Fruit fly (Drosophila melanogaster) Kc167 (cell line): ENCODE measurements around the gene PrBP.

Experiments used
- Myc ChIP-seq: fragments of >200 bp; optimal IDR thresholded peaks from 2 replicates; lab custom pipeline; 2017; ENCODE audit warnings: missing external identifiers
- Sin3A ChIP-seq: fragments of >200 bp; optimal IDR thresholded peaks from 2 replicates; lab custom pipeline; 2018; ENCODE audit warnings: missing external identifiers
- h ChIP-seq: fragments of >200 bp; optimal IDR thresholded peaks from 3 replicates; lab custom pipeline; 2018; ENCODE audit warnings: missing external identifiers
- insv ChIP-seq: fragments of >200 bp; optimal IDR thresholded peaks from 3 replicates; lab custom pipeline; 2018; ENCODE audit warnings: missing external identifiers
- psq ChIP-seq: fragments of >200 bp; optimal IDR thresholded peaks from 2 replicates; lab custom pipeline; 2017; ENCODE audit warnings: missing external identifiers
- ttk ChIP-seq: sonication (Bioruptor generic); optimal IDR thresholded peaks from 2 replicates; lab custom pipeline; 2017; ENCODE audit warnings: missing external identifiers

PrBP gene

dm6 chr2L:8691292-8691975, 5.7 kb upstream of the PrBP start:
- TF ChIP-seq ttk (lab: Kevin White, UChicago) (no peak), h (lab: Kevin White, UChicago) (no peak), Sin3A (lab: Kevin White, UChicago) (no peak), insv (lab: Kevin White, UChicago) (no peak), Myc (lab: Kevin White, UChicago) (no peak), psq (lab: Kevin White, UChicago) (no peak)

DNA sequence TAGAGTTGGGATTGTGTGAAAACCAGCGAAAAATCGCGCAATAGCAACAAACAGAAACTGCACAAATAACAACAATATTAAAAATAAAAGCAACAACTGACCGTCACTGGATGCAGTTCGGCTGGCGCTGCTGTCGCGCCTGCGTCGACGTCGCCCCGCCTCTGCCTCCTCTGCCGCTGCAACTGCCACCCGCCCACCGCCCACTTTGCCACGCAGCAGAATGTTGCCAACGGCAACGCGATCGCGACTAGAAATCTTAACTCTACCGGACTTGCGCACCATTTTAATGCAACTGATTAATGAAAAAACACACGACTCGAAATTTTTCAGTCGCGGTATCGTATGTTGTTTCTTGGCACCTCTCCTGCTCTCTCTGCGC, 5.1 kb upstream of the PrBP start:
- TF ChIP-seq Myc (lab: Kevin White, UChicago) (no peak), Sin3A (lab: Kevin White, UChicago) (no peak), ttk (lab: Kevin White, UChicago) (no peak), h (lab: Kevin White, UChicago) (no peak), psq (lab: Kevin White, UChicago) (no peak), insv (lab: Kevin White, UChicago) (no peak)

dm6 chr2L:8690382-8690781, 4.6 kb upstream of the PrBP start:
- TF ChIP-seq h (lab: Kevin White, UChicago): no peak
- TF ChIP-seq Myc (lab: Kevin White, UChicago): no peak
- no peak for TF ChIP-seq Sin3A (lab: Kevin White, UChicago)
- TF ChIP-seq ttk (lab: Kevin White, UChicago): no peak
- no peak for TF ChIP-seq insv (lab: Kevin White, UChicago)
- TF ChIP-seq psq (lab: Kevin White, UChicago): no peak

dm6 chr2L:8689853-8690252, 4.1 kb upstream of the PrBP start:
- TF ChIP-seq ttk (lab: Kevin White, UChicago) (no peak), h (lab: Kevin White, UChicago) (no peak), psq (lab: Kevin White, UChicago) (no peak), Sin3A (lab: Kevin White, UChicago) (no peak), insv (lab: Kevin White, UChicago) (no peak), Myc (lab: Kevin White, UChicago) (no peak)

- TF ChIP-seq psq (lab: Kevin White, UChicago) (no peak), insv (lab: Kevin White, UChicago) (no peak), ttk (lab: Kevin White, UChicago) (no peak), Sin3A (lab: Kevin White, UChicago) (no peak), h (lab: Kevin White, UChicago) (no peak), Myc (lab: Kevin White, UChicago) (no peak)
Measured at dm6 chr2L:8684276-8684675, 1.5 kb downstream of the PrBP start, which contains the start of gene CG9289. Gene CG9289, minus strand, starts transcription at chr2L:8684376.

- TF ChIP-seq Myc (lab: Kevin White, UChicago) (no peak), h (lab: Kevin White, UChicago) (no peak), psq (lab: Kevin White, UChicago) (no peak), insv (lab: Kevin White, UChicago) (no peak), Sin3A (lab: Kevin White, UChicago) (no peak), ttk (lab: Kevin White, UChicago) (no peak)
Measured at dm6 chr2L:8683261-8684042, 2.3 kb downstream of the PrBP start.

DNA sequence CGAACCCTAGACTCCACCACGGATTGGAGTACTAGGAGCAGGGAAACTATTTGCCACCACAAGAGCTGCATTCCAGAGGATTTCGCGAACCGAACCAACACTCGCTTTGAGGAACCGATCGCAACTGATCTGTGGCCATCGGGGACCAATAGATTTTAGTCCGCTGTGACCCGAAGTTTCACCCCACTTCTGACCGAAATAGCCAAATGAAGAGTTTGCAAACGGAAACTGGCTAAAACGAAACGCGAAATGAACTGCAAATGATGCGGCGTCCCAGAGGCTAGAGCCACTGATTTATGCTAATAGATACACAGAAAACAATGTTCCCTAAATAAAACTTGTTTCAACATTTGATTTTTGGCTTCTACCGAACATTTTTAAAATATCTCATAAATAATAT, 6.0 kb downstream of the PrBP start, which contains the start of gene CG9287:
TSS of gene CG9287 (minus strand) at position 101 of the 400 bp plus-strand sequence.
- TF ChIP-seq h (lab: Kevin White, UChicago) (no peak), insv (lab: Kevin White, UChicago) (no peak), ttk (lab: Kevin White, UChicago) (no peak), Sin3A (lab: Kevin White, UChicago) (no peak), Myc (lab: Kevin White, UChicago) (no peak)

DNA sequence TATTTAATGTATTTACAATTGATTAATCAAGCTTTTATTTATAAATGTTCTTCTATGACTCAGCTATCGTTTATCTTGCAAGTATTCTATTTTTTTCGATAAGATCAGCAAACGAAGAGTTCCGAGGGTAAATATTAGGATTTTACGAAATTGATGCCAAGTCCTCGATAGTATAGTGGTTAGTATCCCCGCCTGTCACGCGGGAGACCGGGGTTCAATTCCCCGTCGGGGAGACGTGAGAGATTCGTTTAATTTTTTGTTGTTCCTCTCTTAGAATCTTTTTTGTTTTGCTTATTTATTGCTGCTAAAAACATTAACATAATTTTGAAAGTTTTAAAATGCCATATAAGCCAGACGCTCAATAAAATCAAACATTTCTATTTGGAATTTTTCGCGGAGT, 6.8 kb downstream of the PrBP start:
- TF ChIP-seq ttk (lab: Kevin White, UChicago) (no peak), psq (lab: Kevin White, UChicago) (no peak)

dm6 chr2L:8672278-8672748, 13.4 kb downstream of the PrBP start, which contains the start of gene Glt:
Gene Glt, plus strand, starts transcription at chr2L:8672698.
- TF ChIP-seq ttk (lab: Kevin White, UChicago): no peak
- TF ChIP-seq Sin3A (lab: Kevin White, UChicago): no peak
- TF ChIP-seq psq (lab: Kevin White, UChicago): no peak
- no peak for TF ChIP-seq insv (lab: Kevin White, UChicago)
- no peak for TF ChIP-seq h (lab: Kevin White, UChicago)
- TF ChIP-seq Myc (lab: Kevin White, UChicago): no peak

dm6 chr2L:8659549-8659948, 26.2 kb downstream of the PrBP start:
- TF ChIP-seq ttk (lab: Kevin White, UChicago) (no peak), psq (lab: Kevin White, UChicago) (no peak), Myc (lab: Kevin White, UChicago) (no peak), h (lab: Kevin White, UChicago) (no peak), Sin3A (lab: Kevin White, UChicago) (no peak), insv (lab: Kevin White, UChicago) (no peak)
